Worm (Caenorhabditis elegans): Measurements from ENCODE around the gene C16C10.4.

C16C10.4 gene

DNA sequence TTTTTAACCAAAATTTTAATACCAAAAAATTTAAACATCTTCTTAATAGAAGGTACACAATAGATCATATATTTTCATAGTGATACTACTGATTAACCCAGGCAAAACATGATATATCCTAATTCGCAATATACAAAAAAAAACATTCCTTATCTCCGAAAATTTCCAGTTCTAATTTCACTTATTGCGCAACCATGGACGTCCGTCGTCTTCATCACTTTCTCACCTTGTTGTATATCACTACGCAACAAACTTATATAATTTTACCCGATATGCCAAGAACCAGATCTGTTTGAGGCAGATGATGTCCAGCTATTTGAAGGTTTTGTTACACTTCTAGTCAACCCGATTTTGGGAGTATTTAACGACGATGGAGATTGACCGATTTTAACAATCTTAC, 16.7 kb downstream of the C16C10.4 start, which contains the start of gene R74.2:
Gene R74.2, plus strand, starts transcription at position 316 of the 400 bp plus-strand sequence.
- TF ChIP-seq B0310.2 (tag; optimal IDR thresholded peaks at IDR 0.05) = no peak
- no peak for TF ChIP-seq ama-1 (optimal IDR thresholded peaks at IDR 0.05)
- TF ChIP-seq aly-1 (tag; optimal IDR thresholded peaks at IDR 0.05) = no peak
- no peak for TF ChIP-seq F13C5.2 (tag; optimal IDR thresholded peaks at IDR 0.05)

DNA sequence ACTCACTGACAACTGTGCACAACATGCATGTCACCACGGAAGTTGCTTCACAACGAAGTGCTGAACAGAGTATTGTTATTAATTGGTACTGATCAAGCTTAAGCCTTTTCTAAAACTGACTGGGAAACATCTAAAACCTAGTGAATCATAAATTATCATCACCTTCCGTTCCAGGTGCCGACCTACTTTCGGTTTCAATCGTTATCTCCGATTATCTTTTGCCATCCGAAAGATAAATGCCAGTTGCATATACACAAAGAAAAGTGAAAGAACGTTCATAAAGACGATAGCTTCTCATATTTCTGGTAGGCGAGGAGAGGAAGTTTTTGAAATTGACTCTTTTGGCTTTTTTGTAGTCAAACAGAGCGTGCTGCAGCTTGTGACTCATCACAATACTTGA, 18.5 kb downstream of the C16C10.4 start:
- no peak for TF ChIP-seq scrt-1 (GFP tag; IDR thresholded peaks at IDR 0.05)
- TF ChIP-seq flt-1 (GFP tag; IDR thresholded peaks at IDR 0.05) = no peak
- TF ChIP-seq B0310.2 (tag; optimal IDR thresholded peaks at IDR 0.05) = no peak
- no peak for TF ChIP-seq sea-1 (GFP tag; conservative IDR thresholded peaks at IDR 0.05)
- no peak for TF ChIP-seq hmg-4 (GFP tag; optimal IDR thresholded peaks at IDR 0.05)
- TF ChIP-seq hmbx-1 (tag; optimal IDR thresholded peaks at IDR 0.05) = no peak
- no peak for TF ChIP-seq tbx-37 (GFP tag; conservative IDR thresholded peaks at IDR 0.05)

DNA sequence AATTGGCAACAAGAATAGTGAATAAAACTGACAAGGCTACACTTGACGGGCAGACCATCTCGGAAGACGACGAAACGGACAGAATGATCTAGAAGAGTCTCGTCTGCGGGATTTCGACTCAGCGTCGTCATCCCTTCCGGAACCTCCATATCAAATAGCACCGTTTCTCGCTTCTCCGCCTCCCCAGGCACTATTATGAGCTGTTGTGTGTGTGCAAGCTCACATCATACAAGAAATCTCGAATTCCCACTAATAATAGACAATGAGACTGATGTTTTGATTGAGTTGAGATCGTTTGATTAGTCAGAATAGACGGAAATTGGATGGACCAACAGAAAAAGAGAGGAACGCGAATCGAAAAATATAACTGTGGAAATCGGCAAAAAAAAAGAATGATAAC, 19.1 kb downstream of the C16C10.4 start, which contains the start of gene spp-28:
Gene spp-28, minus strand, starts transcription at position 101 of the 400 bp plus-strand sequence.
- TF ChIP-seq pes-1 (GFP tag; IDR thresholded peaks at IDR 0.05) (no peak), tra-4 (tag; optimal IDR thresholded peaks at IDR 0.05) (no peak), ama-1 (optimal IDR thresholded peaks at IDR 0.05) (no peak), tbx-37 (GFP tag; conservative IDR thresholded peaks at IDR 0.05) (no peak)

DNA sequence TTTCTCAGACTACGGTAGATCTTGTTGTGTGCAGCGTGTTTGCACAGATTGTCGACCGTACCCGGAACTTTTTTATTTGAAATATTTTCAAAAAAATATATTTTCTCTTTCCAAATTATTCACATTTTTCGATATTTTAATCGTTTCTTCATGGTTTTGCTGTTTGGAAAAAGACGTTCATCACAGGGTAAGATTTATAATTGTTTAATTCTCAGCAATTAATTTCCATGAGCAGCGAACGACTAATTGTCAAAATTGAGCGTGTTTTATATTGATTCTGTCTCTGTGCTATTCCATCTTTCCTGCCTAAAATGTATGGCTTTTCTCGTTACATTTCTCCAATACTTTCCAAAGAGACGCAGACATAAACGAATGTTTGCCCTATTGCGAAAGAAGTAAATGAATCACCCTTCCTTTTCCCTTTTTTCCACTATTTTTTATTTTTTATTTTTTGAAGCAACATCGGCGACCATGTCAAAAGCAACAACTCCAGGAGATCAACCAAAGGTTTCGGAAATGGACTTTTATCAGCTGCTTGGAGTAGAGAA, 20.0 kb downstream of the C16C10.4 start, which contains the start of gene dnj-16:
Gene dnj-16, plus strand, starts transcription at position 51 of the 548 bp plus-strand sequence.
- peak; percentile 9 for TF ChIP-seq F13C5.2 (tag; optimal IDR thresholded peaks at IDR 0.05)
- TF ChIP-seq pes-1 (GFP tag; IDR thresholded peaks at IDR 0.05) = no peak

DNA sequence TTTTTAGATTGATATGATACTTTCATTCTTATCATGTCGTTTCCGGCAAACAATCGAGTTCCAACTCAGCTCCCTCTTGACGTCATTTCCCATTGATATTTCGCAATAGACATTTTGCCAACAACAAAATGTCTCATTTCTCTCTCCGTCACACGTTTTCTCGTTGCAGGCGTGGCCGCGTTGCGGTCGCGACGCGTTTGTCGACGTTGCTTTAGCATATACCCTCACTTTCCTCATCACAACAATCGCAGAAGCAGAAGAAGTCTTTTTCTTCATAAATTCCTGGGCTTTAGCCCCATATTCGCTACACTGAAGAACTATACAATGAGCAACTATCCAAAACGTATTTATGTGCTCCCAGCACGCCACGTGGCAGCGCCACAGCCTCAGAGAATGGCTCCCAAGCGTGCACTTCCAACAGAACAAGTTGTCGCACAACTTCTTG, 22.5 kb downstream of the C16C10.4 start, which contains the start of gene xbp-1:
Gene xbp-1, plus strand, starts transcription at position 151 of the 445 bp plus-strand sequence.
- no peak for TF ChIP-seq tbx-11 (GFP tag; IDR thresholded peaks at IDR 0.05)
- peak; percentile 42 for TF ChIP-seq hmg-4 (GFP tag; optimal IDR thresholded peaks at IDR 0.05)
- no peak for TF ChIP-seq flt-1 (GFP tag; IDR thresholded peaks at IDR 0.05)
- no peak for TF ChIP-seq pes-1 (GFP tag; IDR thresholded peaks at IDR 0.05)
- TF ChIP-seq ets-7 (tag; optimal IDR thresholded peaks at IDR 0.05) = no peak
- TF ChIP-seq sea-1 (GFP tag; conservative IDR thresholded peaks at IDR 0.05) = 0 out of 2 replicates have a peak, but pooled peaks have one; percentile 21
- no peak for TF ChIP-seq tra-4 (tag; optimal IDR thresholded peaks at IDR 0.05)
- TF ChIP-seq ama-1 (optimal IDR thresholded peaks at IDR 0.05) = peak; percentile 6
- TF ChIP-seq scrt-1 (GFP tag; IDR thresholded peaks at IDR 0.05) = no peak
- no peak for TF ChIP-seq ceh-13 (GFP tag; optimal IDR thresholded peaks at IDR 0.05)
- peak; percentile 15 for TF ChIP-seq aly-1 (tag; optimal IDR thresholded peaks at IDR 0.05)
- peak; percentile 63 for TF ChIP-seq F13C5.2 (tag; optimal IDR thresholded peaks at IDR 0.05)
- TF ChIP-seq tbx-37 (GFP tag; conservative IDR thresholded peaks at IDR 0.05) = no peak
- TF ChIP-seq B0310.2 (tag; optimal IDR thresholded peaks at IDR 0.05) = peak; percentile 62
- TF ChIP-seq ceh-36 (tag; optimal IDR thresholded peaks at IDR 0.05) = no peak
- no peak for TF ChIP-seq hnd-1 (tag; optimal IDR thresholded peaks at IDR 0.05)
- TF ChIP-seq hmbx-1 (tag; optimal IDR thresholded peaks at IDR 0.05) = no peak

DNA sequence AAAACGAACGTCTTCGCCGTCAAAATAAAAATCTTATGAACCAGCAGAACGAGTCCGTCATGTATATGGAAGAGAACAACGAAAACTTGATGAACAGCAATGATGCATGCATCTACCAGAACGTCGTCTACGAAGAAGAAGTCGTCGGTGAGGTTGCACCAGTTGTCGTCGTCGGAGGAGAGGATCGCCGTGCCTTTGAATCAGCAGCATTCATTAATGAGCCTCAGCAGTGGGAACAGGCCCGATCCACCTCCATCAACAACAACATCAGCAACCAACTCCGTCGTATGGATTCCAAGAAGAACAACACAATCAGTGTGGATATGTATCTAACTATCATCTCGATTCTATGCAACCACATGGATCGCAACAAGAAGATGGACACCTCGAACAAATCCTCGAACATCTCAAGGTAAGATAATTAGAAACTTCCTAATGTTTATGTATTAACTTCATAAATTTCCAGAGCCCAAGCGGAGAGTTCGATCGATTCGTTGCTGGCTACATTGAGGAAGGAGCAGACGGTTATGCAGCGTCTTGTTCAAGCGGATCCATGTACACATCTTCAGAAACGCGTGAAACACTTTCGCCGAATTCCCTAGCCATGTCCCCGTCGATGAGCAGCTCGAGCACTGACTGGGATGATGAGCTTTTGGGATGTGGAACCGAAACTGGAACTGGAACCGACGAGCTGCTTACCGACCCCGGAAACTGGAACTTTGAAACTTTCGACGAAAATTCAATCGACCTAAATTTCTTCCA, 23.4 kb downstream of the C16C10.4 start:
- TF ChIP-seq pes-1 (GFP tag; IDR thresholded peaks at IDR 0.05) = no peak
- no peak for TF ChIP-seq sea-1 (GFP tag; conservative IDR thresholded peaks at IDR 0.05)
- TF ChIP-seq tbx-11 (GFP tag; IDR thresholded peaks at IDR 0.05) = no peak
- TF ChIP-seq F13C5.2 (tag; optimal IDR thresholded peaks at IDR 0.05) = no peak
- no peak for TF ChIP-seq scrt-1 (GFP tag; IDR thresholded peaks at IDR 0.05)
- TF ChIP-seq hnd-1 (tag; optimal IDR thresholded peaks at IDR 0.05) = no peak
- TF ChIP-seq aly-1 (tag; optimal IDR thresholded peaks at IDR 0.05) = no peak
- TF ChIP-seq ama-1 (optimal IDR thresholded peaks at IDR 0.05) = no peak

DNA sequence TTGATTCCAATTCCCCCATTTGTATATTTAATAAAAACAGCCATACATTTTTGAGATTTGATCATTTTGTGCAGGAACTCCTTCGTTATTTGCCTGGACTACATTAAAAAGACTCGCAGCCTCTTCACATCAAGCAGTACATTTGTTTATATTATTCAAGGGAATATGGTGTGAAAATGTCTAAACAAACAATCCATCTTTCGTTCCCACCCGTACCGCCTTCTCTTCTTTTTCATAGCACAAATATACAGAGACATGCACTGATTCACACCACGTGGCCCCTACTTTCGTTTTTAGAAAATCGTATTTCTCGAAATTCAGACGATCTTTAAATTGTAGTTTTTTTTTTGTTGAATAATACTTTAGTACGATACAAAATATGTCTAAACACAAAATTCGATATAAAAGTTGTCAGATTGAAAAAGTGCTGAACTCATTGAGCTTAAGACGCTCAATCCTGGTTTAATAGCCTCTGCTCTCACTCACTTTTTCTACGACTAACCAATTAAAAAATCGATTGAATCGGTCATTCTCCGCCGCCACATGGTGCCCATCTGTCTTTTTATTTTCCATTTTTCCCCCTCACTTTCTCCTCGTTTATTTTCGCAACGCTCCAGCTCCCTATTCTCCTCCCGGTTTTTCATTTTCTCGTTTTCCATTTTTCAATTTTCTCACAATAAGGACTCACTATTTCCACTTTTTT, 24.3 kb downstream of the C16C10.4 start:
- TF ChIP-seq pes-1 (GFP tag; IDR thresholded peaks at IDR 0.05) = no peak
- no peak for TF ChIP-seq scrt-1 (GFP tag; IDR thresholded peaks at IDR 0.05)
- no peak for TF ChIP-seq B0310.2 (tag; optimal IDR thresholded peaks at IDR 0.05)
- no peak for TF ChIP-seq flt-1 (GFP tag; IDR thresholded peaks at IDR 0.05)
- 0 out of 2 replicates have a peak, but pooled peaks have one; percentile 5 for TF ChIP-seq tbx-37 (GFP tag; conservative IDR thresholded peaks at IDR 0.05)
- TF ChIP-seq sea-1 (GFP tag; conservative IDR thresholded peaks at IDR 0.05) = 0 out of 2 replicates have a peak, but pooled peaks have one; percentile 35
- no peak for TF ChIP-seq hmg-4 (GFP tag; optimal IDR thresholded peaks at IDR 0.05)
- TF ChIP-seq aly-1 (tag; optimal IDR thresholded peaks at IDR 0.05) = no peak
- no peak for TF ChIP-seq tbx-11 (GFP tag; IDR thresholded peaks at IDR 0.05)
- TF ChIP-seq ama-1 (optimal IDR thresholded peaks at IDR 0.05) = no peak
- no peak for TF ChIP-seq hnd-1 (tag; optimal IDR thresholded peaks at IDR 0.05)
- no peak for TF ChIP-seq hmbx-1 (tag; optimal IDR thresholded peaks at IDR 0.05)
- TF ChIP-seq F13C5.2 (tag; optimal IDR thresholded peaks at IDR 0.05) = no peak
- no peak for TF ChIP-seq ceh-13 (GFP tag; optimal IDR thresholded peaks at IDR 0.05)

All from whole organism, early embryonic.